Worm (Caenorhabditis elegans): Measurements from ENCODE around the gene srj-22.

srj-22 gene

ce11 chrV:10773216-10773615 lies 29.7 kb upstream of the srj-22 start:
- no peak for TF ChIP-seq mls-2 (tag; optimal IDR thresholded peaks at IDR 0.05)
- no peak for TF ChIP-seq ces-1 (GFP tag; optimal IDR thresholded peaks at IDR 0.05)
- no peak for TF ChIP-seq sem-2 (GFP tag; optimal IDR thresholded peaks at IDR 0.05)
- no peak for TF ChIP-seq sptf-1 (tag; optimal IDR thresholded peaks at IDR 0.05)
- TF ChIP-seq ceh-83 (GFP tag; optimal IDR thresholded peaks at IDR 0.05), result no peak
- TF ChIP-seq nhr-237 (tag; optimal IDR thresholded peaks at IDR 0.05), result no peak
- no peak for TF ChIP-seq unc-39 (tag; optimal IDR thresholded peaks at IDR 0.05)

- no peak for TF ChIP-seq unc-62 (GFP tag; optimal IDR thresholded peaks at IDR 0.05)
- no peak for TF ChIP-seq sem-2 (GFP tag; optimal IDR thresholded peaks at IDR 0.05)
- TF ChIP-seq nhr-28 (tag; optimal IDR thresholded peaks at IDR 0.05), result no peak
- TF ChIP-seq nhr-2 (tag; optimal IDR thresholded peaks at IDR 0.05), result no peak
- TF ChIP-seq nhr-237 (tag; optimal IDR thresholded peaks at IDR 0.05), result no peak
- TF ChIP-seq pha-4 (tag; optimal IDR thresholded peaks at IDR 0.05), result no peak
- TF ChIP-seq unc-39 (tag; optimal IDR thresholded peaks at IDR 0.05), result no peak
- no peak for TF ChIP-seq nhr-76 (tag; optimal IDR thresholded peaks at IDR 0.05)
- no peak for TF ChIP-seq elt-1 (tag; optimal IDR thresholded peaks at IDR 0.05; ENCODE audit: borderline replicate concordance, insufficient read depth)
- TF ChIP-seq ces-1 (GFP tag; optimal IDR thresholded peaks at IDR 0.05), result no peak
- no peak for TF ChIP-seq drap-1 (GFP tag; optimal IDR thresholded peaks at IDR 0.05)
- no peak for TF ChIP-seq cnd-1 (tag; optimal IDR thresholded peaks at IDR 0.05)
Observed at ce11 chrV:10771390-10771789, 27.8 kb upstream of the srj-22 start, which contains the start of gene D1054.3. Gene D1054.3, plus strand, starts transcription at chrV:10771451.

- TF ChIP-seq ces-1 (GFP tag; optimal IDR thresholded peaks at IDR 0.05) (peak; percentile 85), mep-1 (tag; optimal IDR thresholded peaks at IDR 0.05) (peak; percentile 15), M03D4.4 (tag; optimal IDR thresholded peaks at IDR 0.05) (no peak)
Observed at ce11 chrV:10770026-10770425, 26.5 kb upstream of the srj-22 start, which contains the start of the genes D1054.1 and pas-2. Gene D1054.1, minus strand, starts transcription at chrV:10770217. Gene pas-2, plus strand, starts transcription at chrV:10770368.

ce11 chrV:10768892-10769291 lies 25.3 kb upstream of the srj-22 start:
- TF ChIP-seq lsy-2 (tag; optimal IDR thresholded peaks at IDR 0.05) (no peak), zip-8 (tag; optimal IDR thresholded peaks at IDR 0.05) (peak; percentile 94), sem-2 (GFP tag; optimal IDR thresholded peaks at IDR 0.05) (no peak), flh-1 (GFP tag; optimal IDR thresholded peaks at IDR 0.05) (no peak), tbx-8 (GFP tag; optimal IDR thresholded peaks at IDR 0.05) (no peak)

- TF ChIP-seq unc-120 (tag; optimal IDR thresholded peaks at IDR 0.05; ENCODE audit: poor library complexity, severe bottlenecking), result no peak
- no peak for TF ChIP-seq pha-4 (tag; optimal IDR thresholded peaks at IDR 0.05)
- no peak for TF ChIP-seq zip-8 (tag; optimal IDR thresholded peaks at IDR 0.05)
- TF ChIP-seq mls-2 (tag; optimal IDR thresholded peaks at IDR 0.05), result no peak
- TF ChIP-seq nhr-76 (tag; optimal IDR thresholded peaks at IDR 0.05), result no peak
- TF ChIP-seq blmp-1 (tag; optimal IDR thresholded peaks at IDR 0.05), result no peak
- TF ChIP-seq elt-1 (tag; optimal IDR thresholded peaks at IDR 0.05; ENCODE audit: borderline replicate concordance, insufficient read depth), result no peak
- TF ChIP-seq ceh-43 (GFP tag; optimal IDR thresholded peaks at IDR 0.05), result no peak
- TF ChIP-seq ces-1 (GFP tag; optimal IDR thresholded peaks at IDR 0.05), result no peak
- TF ChIP-seq tbx-8 (GFP tag; optimal IDR thresholded peaks at IDR 0.05), result no peak
- no peak for TF ChIP-seq nhr-12 (tag; optimal IDR thresholded peaks at IDR 0.05)
- TF ChIP-seq snpc-4 (tag; optimal IDR thresholded peaks at IDR 0.05), result no peak
- TF ChIP-seq M03D4.4 (tag; optimal IDR thresholded peaks at IDR 0.05), result no peak
- no peak for TF ChIP-seq unc-39 (tag; optimal IDR thresholded peaks at IDR 0.05)
- TF ChIP-seq sptf-1 (tag; optimal IDR thresholded peaks at IDR 0.05), result no peak
- TF ChIP-seq flh-1 (GFP tag; optimal IDR thresholded peaks at IDR 0.05), result no peak
- TF ChIP-seq cnd-1 (tag; optimal IDR thresholded peaks at IDR 0.05), result no peak
- TF ChIP-seq sem-2 (GFP tag; optimal IDR thresholded peaks at IDR 0.05), result no peak
- no peak for TF ChIP-seq unc-62 (GFP tag; optimal IDR thresholded peaks at IDR 0.05)
- no peak for TF ChIP-seq lin-13 (tag; optimal IDR thresholded peaks at IDR 0.05)
Observed at ce11 chrV:10764066-10764465, 20.5 kb upstream of the srj-22 start, which contains the start of gene ocr-1. Gene ocr-1, plus strand, starts transcription at chrV:10764366.

- TF ChIP-seq sptf-1 (tag; optimal IDR thresholded peaks at IDR 0.05) (no peak), sem-2 (GFP tag; optimal IDR thresholded peaks at IDR 0.05) (no peak), nhr-237 (tag; optimal IDR thresholded peaks at IDR 0.05) (no peak), blmp-1 (tag; optimal IDR thresholded peaks at IDR 0.05) (no peak), ces-1 (GFP tag; optimal IDR thresholded peaks at IDR 0.05) (no peak), lsy-2 (tag; optimal IDR thresholded peaks at IDR 0.05) (no peak), elt-1 (tag; optimal IDR thresholded peaks at IDR 0.05; ENCODE audit: borderline replicate concordance, insufficient read depth) (no peak), unc-62 (GFP tag; optimal IDR thresholded peaks at IDR 0.05) (no peak), flh-1 (GFP tag; optimal IDR thresholded peaks at IDR 0.05) (no peak), nhr-28 (tag; optimal IDR thresholded peaks at IDR 0.05) (no peak), drap-1 (GFP tag; optimal IDR thresholded peaks at IDR 0.05) (no peak), unc-120 (tag; optimal IDR thresholded peaks at IDR 0.05; ENCODE audit: poor library complexity, severe bottlenecking) (no peak), lin-13 (tag; optimal IDR thresholded peaks at IDR 0.05) (no peak), nhr-12 (tag; optimal IDR thresholded peaks at IDR 0.05) (no peak), mep-1 (tag; optimal IDR thresholded peaks at IDR 0.05) (no peak), ceh-43 (GFP tag; optimal IDR thresholded peaks at IDR 0.05) (no peak), nhr-76 (tag; optimal IDR thresholded peaks at IDR 0.05) (no peak)
Observed at ce11 chrV:10762695-10763094, 19.1 kb upstream of the srj-22 start, which contains the start of gene sre-6. Gene sre-6, minus strand, starts transcription at chrV:10762795.

All from whole organism, mixed stage, embryonic.